Worm (Caenorhabditis elegans) whole organism, late embryonic: ENCODE measurements around the gene D2096.10.

Source experiments
- C08G9.2 ChIP-seq: sonication (generic microtip); optimal IDR thresholded peaks from 2 replicates; lab custom pipeline; 2016; ENCODE audit warnings: mild to moderate bottlenecking, missing genetic modification characterization, moderate library complexity, missing compliant biosample characterization
- F13H6.1 ChIP-seq: sonication (generic microtip); optimal IDR thresholded peaks from 2 replicates; lab custom pipeline; 2016; ENCODE audit warnings: missing genetic modification characterization, missing compliant biosample characterization
- ama-1 ChIP-seq: fragments of 150-350 bp; optimal IDR thresholded peaks from 2 replicates; lab custom pipeline; 2014
- ceh-9 ChIP-seq: sonication (generic microtip); optimal IDR thresholded peaks from 2 replicates; lab custom pipeline; 2016; ENCODE audit warnings: mild to moderate bottlenecking, missing genetic modification characterization, inconsistent platforms, missing compliant biosample characterization
- dve-1 ChIP-seq: sonication (generic microtip); optimal IDR thresholded peaks from 2 replicates; lab custom pipeline; 2017; ENCODE audit warnings: antibody characterized with exemption, mild to moderate bottlenecking, missing genetic modification characterization, missing compliant biosample characterization
- hlh-13 ChIP-seq: fragments of 200-800 bp; sonication (Bioruptor generic); optimal IDR thresholded peaks from 2 replicates; lab custom pipeline; 2018; ENCODE audit warnings: mild to moderate bottlenecking, missing genetic modification characterization, missing compliant biosample characterization
- nhr-11 ChIP-seq: fragments of 150-350 bp; optimal IDR thresholded peaks from 2 replicates; lab custom pipeline; 2014; ENCODE audit warnings: missing biosample characterization, missing genetic modification characterization
- pha-4 ChIP-seq: fragments of 150-350 bp; optimal IDR thresholded peaks from 2 replicates; lab custom pipeline; 2018; ENCODE audit warnings: missing biosample characterization, missing genetic modification reagents, missing genetic modification characterization
- pqm-1 ChIP-seq: sonication (generic microtip); optimal IDR thresholded peaks from 2 replicates; lab custom pipeline; 2016; ENCODE audit warnings: missing genetic modification characterization, missing compliant biosample characterization
- tbx-7 ChIP-seq: sonication (generic microtip); optimal IDR thresholded peaks from 2 replicates; lab custom pipeline; 2016; ENCODE audit warnings: missing genotype, missing genetic modification characterization, missing compliant biosample characterization
- unc-3 ChIP-seq, 2 experiments: fragments of 200-800 bp in 1 of 2; sonication (Bioruptor generic) in 1 of 2; sonication (generic microtip) in 1 of 2; conservative IDR thresholded peaks in 1 of 2; optimal IDR thresholded peaks in 1 of 2; 2 replicates each; pipeline versions ENCODE4 v1.3.6 to Lab custom; 2016 to 2022; ENCODE audit warnings: missing compliant biosample characterization in 2 of 2, missing genetic modification characterization in 2 of 2, missing genetic modification reagents in 1 of 2

ce11 chrIV:8366295-8366694 lies 22.7 kb downstream of the D2096.10 start, which contains the start of gene aagr-1:
- TF ChIP-seq tbx-7 (tag; lab: Kevin White, UChicago) (no peak), C08G9.2 (tag; lab: Kevin White, UChicago) (no peak), ama-1 (lab: Kevin White, UChicago) (no peak), hlh-13 (GFP tag; lab: Kevin White, UChicago) (no peak), dve-1 (tag; lab: Kevin White, UChicago) (no peak), pqm-1 (tag; lab: Kevin White, UChicago) (no peak), unc-3 (GFP tag; conservative IDR thresholded peaks at IDR 0.05; lab: Robert Waterston, UW) (no peak), unc-3 (tag; optimal IDR thresholded peaks at IDR 0.05; lab: Kevin White, UChicago) (no peak), ceh-9 (tag; lab: Kevin White, UChicago) (no peak), F13H6.1 (tag; lab: Kevin White, UChicago) (no peak), nhr-11 (tag; lab: Kevin White, UChicago) (no peak), pha-4 (tag; lab: Kevin White, UChicago) (no peak)
